Worm (Caenorhabditis elegans) whole organism, L1 larva: ENCODE data around the gene Y54E2A.7.
A peak's percentile ranks its signal among the peaks of the same experiment; 100 is the strongest.

Experiments
- C04F5.9 ChIP-seq: sonication (generic microtip); optimal IDR thresholded peaks from 2 replicates; lab custom pipeline; 2016; ENCODE audit warnings: missing genetic modification characterization, missing compliant biosample characterization
- C16A3.4 ChIP-seq: fragments of 150-350 bp; optimal IDR thresholded peaks from 2 replicates; lab custom pipeline; 2014; ENCODE audit warnings: missing biosample characterization, missing genetic modification characterization
- F16B12.6 ChIP-seq: fragments of 150-350 bp; optimal IDR thresholded peaks from 2 replicates; lab custom pipeline; 2014; ENCODE audit warnings: missing biosample characterization, missing genetic modification characterization
- Y116A8C.19 ChIP-seq: sonication (generic microtip); optimal IDR thresholded peaks from 2 replicates; lab custom pipeline; 2016; ENCODE audit warnings: missing compliant biosample characterization, missing genetic modification characterization, borderline replicate concordance
- aha-1 ChIP-seq: fragments of 150-350 bp; optimal IDR thresholded peaks from 2 replicates; lab custom pipeline; 2014; ENCODE audit warnings: missing biosample characterization, missing genetic modification characterization
- blmp-1 ChIP-seq: fragments of 150-350 bp; optimal IDR thresholded peaks from 2 replicates; lab custom pipeline; 2014; ENCODE audit warnings: missing biosample characterization, missing genetic modification characterization
- ceh-63 ChIP-seq: fragments of 200-800 bp; sonication (Bioruptor generic); optimal IDR thresholded peaks from 2 replicates; lab custom pipeline; 2018; ENCODE audit warnings: mild to moderate bottlenecking, missing genetic modification characterization, missing compliant biosample characterization
- ceh-8 ChIP-seq: fragments of 200-800 bp; sonication (Bioruptor generic); optimal IDR thresholded peaks from 2 replicates; lab custom pipeline; 2018; ENCODE audit warnings: mild to moderate bottlenecking, missing genetic modification characterization, moderate library complexity, missing compliant biosample characterization
- ceh-82 ChIP-seq, 3 experiments: fragments of 150-350 bp in 1 of 3; sonication (generic microtip) in 2 of 3; optimal IDR thresholded peaks; 2 replicates each; lab custom pipeline; 2014 to 2017; ENCODE audit warnings: missing biosample characterization in 3 of 3, missing genetic modification characterization in 3 of 3
- ceh-88 ChIP-seq: fragments of 200-800 bp; sonication (Bioruptor generic); IDR thresholded peaks from 2 replicates; pipeline ENCODE4 v1.3.6; 2022; ENCODE audit warnings: missing genetic modification characterization, missing compliant biosample characterization
- dpl-1 ChIP-seq, 3 experiments: fragments of 150-350 bp in 2 of 3; sonication (generic microtip) in 1 of 3; optimal IDR thresholded peaks; 2 replicates each; lab custom pipeline; 2014 to 2017; ENCODE audit warnings: missing biosample characterization in 3 of 3, missing genetic modification characterization in 3 of 3, missing genetic modification reagents in 3 of 3
- dsc-1 ChIP-seq: sonication (generic microtip); optimal IDR thresholded peaks from 2 replicates; lab custom pipeline; 2016; ENCODE audit warnings: mild to moderate bottlenecking, missing genetic modification characterization, missing compliant biosample characterization
- efl-1 ChIP-seq, 4 experiments: fragments of 150-350 bp; optimal IDR thresholded peaks in 3 of 4; peaks in 1 of 4; 1 replicate in 1 of 4; 2 replicates in 3 of 4; lab custom pipeline; 2014; ENCODE audit warnings: missing biosample characterization in 2 of 4, missing genetic modification characterization in 2 of 4, missing genetic modification reagents in 2 of 4
- efl-3 ChIP-seq: fragments of 200-800 bp; sonication (Bioruptor generic); optimal IDR thresholded peaks from 2 replicates; lab custom pipeline; 2018; ENCODE audit warnings: mild to moderate bottlenecking, missing genetic modification characterization, missing compliant biosample characterization
- egl-27 ChIP-seq, 2 experiments: fragments of 150-350 bp in 1 of 2; sonication (generic microtip); optimal IDR thresholded peaks; 3 replicates each; lab custom pipeline; 2017 to 2018; ENCODE audit warnings: missing biosample characterization in 2 of 2, missing genetic modification characterization in 2 of 2, missing genetic modification reagents in 2 of 2
- elt-3 ChIP-seq, 6 experiments: fragments of 150-350 bp in 1 of 6; sonication (generic microtip); optimal IDR thresholded peaks; 2 replicates each; lab custom pipeline; 2017 to 2018; ENCODE audit warnings: missing biosample characterization in 6 of 6, missing genetic modification characterization in 6 of 6, inconsistent platforms in 1 of 6
- fkh-10 ChIP-seq: sonication (generic microtip); optimal IDR thresholded peaks from 2 replicates; lab custom pipeline; 2017; ENCODE audit warnings: missing biosample characterization, missing genetic modification reagents, missing genetic modification characterization
- fkh-4 ChIP-seq: sonication (generic microtip); optimal IDR thresholded peaks from 2 replicates; lab custom pipeline; 2016; ENCODE audit warnings: missing compliant biosample characterization, missing genetic modification characterization, borderline replicate concordance
- fos-1 ChIP-seq: fragments of 150-350 bp; optimal IDR thresholded peaks from 2 replicates; lab custom pipeline; 2014; ENCODE audit warnings: missing biosample characterization, missing genetic modification characterization
- isw-1 ChIP-seq: fragments of 200-800 bp; sonication (Bioruptor generic); IDR thresholded peaks from 2 replicates; pipeline ENCODE4 v1.3.6; 2022; ENCODE audit warnings: missing genetic modification characterization, missing compliant biosample characterization
- lin-14 ChIP-seq: fragments of 200-800 bp; sonication (Bioruptor generic); optimal IDR thresholded peaks from 2 replicates; lab custom pipeline; 2018; ENCODE audit warnings: mild to moderate bottlenecking, missing genetic modification characterization, moderate library complexity, missing compliant biosample characterization
- lin-35 ChIP-seq, 2 experiments: fragments of 150-350 bp; optimal IDR thresholded peaks; 2 replicates each; lab custom pipeline; 2014; ENCODE audit warnings: missing biosample characterization in 2 of 2, missing genetic modification characterization in 2 of 2, missing genetic modification reagents in 2 of 2
- mab-9 ChIP-seq: fragments of 200-800 bp; sonication (Bioruptor generic); IDR thresholded peaks from 2 replicates; pipeline ENCODE4 v1.3.6; 2022; ENCODE audit warnings: missing genetic modification reagents, missing genetic modification characterization, missing compliant biosample characterization
- mdl-1 ChIP-seq, 2 experiments: fragments of 150-350 bp; optimal IDR thresholded peaks; 2 replicates each; lab custom pipeline; 2014 to 2017; ENCODE audit warnings: missing biosample characterization in 2 of 2, missing genetic modification characterization in 2 of 2, inconsistent platforms in 1 of 2
- nhr-11 ChIP-seq: fragments of 150-350 bp; optimal IDR thresholded peaks from 2 replicates; lab custom pipeline; 2014; ENCODE audit warnings: missing biosample characterization, missing genetic modification characterization
- nhr-12 ChIP-seq: sonication (generic microtip); optimal IDR thresholded peaks from 2 replicates; lab custom pipeline; 2017; ENCODE audit warnings: missing biosample characterization, missing genetic modification characterization
- nhr-20 ChIP-seq: sonication (generic microtip); optimal IDR thresholded peaks from 2 replicates; lab custom pipeline; 2016; ENCODE audit warnings: mild to moderate bottlenecking, missing genetic modification characterization, missing compliant biosample characterization
- nhr-28 ChIP-seq: fragments of 150-350 bp; optimal IDR thresholded peaks from 2 replicates; lab custom pipeline; 2014; ENCODE audit warnings: missing biosample characterization, missing genetic modification characterization
- nhr-47 ChIP-seq: sonication (generic microtip); optimal IDR thresholded peaks from 2 replicates; lab custom pipeline; 2016; ENCODE audit warnings: mild to moderate bottlenecking, missing genetic modification characterization, moderate library complexity, missing compliant biosample characterization
- nhr-71 ChIP-seq: sonication (generic microtip); optimal IDR thresholded peaks from 2 replicates; lab custom pipeline; 2016; ENCODE audit warnings: mild to moderate bottlenecking, missing genetic modification characterization, moderate library complexity, missing compliant biosample characterization
- nhr-84 ChIP-seq: sonication (generic microtip); optimal IDR thresholded peaks from 2 replicates; lab custom pipeline; 2017; ENCODE audit warnings: missing biosample characterization, missing genetic modification characterization
- nhr-90 ChIP-seq: sonication (generic microtip); optimal IDR thresholded peaks from 2 replicates; lab custom pipeline; 2016; ENCODE audit warnings: mild to moderate bottlenecking, missing genetic modification characterization, missing compliant biosample characterization; ENCODE audit not compliant: poor library complexity
- pag-3 ChIP-seq: sonication (generic microtip); optimal IDR thresholded peaks from 2 replicates; lab custom pipeline; 2017; ENCODE audit warnings: missing genetic modification characterization, mild to moderate bottlenecking, missing compliant biosample characterization, antibody characterized with exemption, borderline replicate concordance; ENCODE audit not compliant: insufficient read depth
- rnt-1 ChIP-seq: sonication (generic microtip); optimal IDR thresholded peaks from 2 replicates; lab custom pipeline; 2016; ENCODE audit warnings: mild to moderate bottlenecking, missing genetic modification characterization, moderate library complexity, missing compliant biosample characterization
- snpc-4 ChIP-seq: fragments of 150-350 bp; optimal IDR thresholded peaks from 2 replicates; lab custom pipeline; 2014; ENCODE audit warnings: missing biosample characterization, missing genetic modification characterization
- snu-23 ChIP-seq: sonication (generic microtip); optimal IDR thresholded peaks from 2 replicates; lab custom pipeline; 2016; ENCODE audit warnings: missing genetic modification characterization, missing compliant biosample characterization
- sox-4 ChIP-seq: sonication (generic microtip); optimal IDR thresholded peaks from 2 replicates; lab custom pipeline; 2016; ENCODE audit warnings: missing genetic modification characterization, missing compliant biosample characterization
- sptf-1 ChIP-seq: fragments of 150-350 bp; optimal IDR thresholded peaks from 2 replicates; lab custom pipeline; 2014; ENCODE audit warnings: missing biosample characterization, missing genetic modification characterization
- sup-37 ChIP-seq: fragments of 200-800 bp; sonication (Bioruptor generic); optimal IDR thresholded peaks from 2 replicates; lab custom pipeline; 2018; ENCODE audit warnings: mild to moderate bottlenecking, missing genetic modification characterization, missing compliant biosample characterization
- swsn-7 ChIP-seq: sonication (generic microtip); optimal IDR thresholded peaks from 2 replicates; lab custom pipeline; 2016; ENCODE audit warnings: missing genetic modification characterization, missing compliant biosample characterization
- tbx-2 ChIP-seq: sonication (generic microtip); optimal IDR thresholded peaks from 2 replicates; lab custom pipeline; 2016; ENCODE audit warnings: missing genetic modification characterization, missing compliant biosample characterization
- tlp-1 ChIP-seq: fragments of 150-350 bp; optimal IDR thresholded peaks from 2 replicates; lab custom pipeline; 2014; ENCODE audit warnings: missing biosample characterization, missing genetic modification characterization
- unc-130 ChIP-seq: fragments of 150-350 bp; optimal IDR thresholded peaks from 2 replicates; lab custom pipeline; 2017; ENCODE audit warnings: missing biosample characterization, missing genetic modification characterization, inconsistent platforms
- unc-30 ChIP-seq: sonication (generic microtip); optimal IDR thresholded peaks from 2 replicates; lab custom pipeline; 2017; ENCODE audit warnings: missing biosample characterization, missing genetic modification characterization
- unc-62 ChIP-seq: fragments of 150-350 bp; optimal IDR thresholded peaks from 2 replicates; lab custom pipeline; 2014; ENCODE audit warnings: missing biosample characterization, missing genetic modification reagents, missing genetic modification characterization
- unc-86 ChIP-seq: sonication (generic microtip); optimal IDR thresholded peaks from 2 replicates; lab custom pipeline; 2016; ENCODE audit warnings: missing genetic modification characterization, missing compliant biosample characterization
- unc-98 ChIP-seq: fragments of 200-800 bp; sonication (Bioruptor generic); IDR thresholded peaks from 2 replicates; pipeline ENCODE4 v1.3.6; 2022; ENCODE audit warnings: missing genetic modification characterization, missing compliant biosample characterization
- vab-15 ChIP-seq: sonication (generic microtip); optimal IDR thresholded peaks from 2 replicates; lab custom pipeline; 2017; ENCODE audit warnings: missing genotype, mild to moderate bottlenecking, missing genetic modification characterization, missing compliant biosample characterization
- xbp-1 ChIP-seq: sonication (generic microtip); optimal IDR thresholded peaks from 2 replicates; lab custom pipeline; 2016; ENCODE audit warnings: missing genetic modification characterization, missing compliant biosample characterization
- zag-1 ChIP-seq: fragments of 150-350 bp; optimal IDR thresholded peaks from 2 replicates; lab custom pipeline; 2014; ENCODE audit warnings: missing biosample characterization, missing genetic modification characterization
- ztf-4 ChIP-seq: fragments of 150-350 bp; optimal IDR thresholded peaks from 2 replicates; lab custom pipeline; 2014; ENCODE audit warnings: missing biosample characterization, missing genetic modification characterization

Y54E2A.7 gene

ce11 chrII:14822419-14822818 is 49.6 kb upstream of the Y54E2A.7 start (continued):
- TF ChIP-seq egl-27 (tag; optimal IDR thresholded peaks at IDR 0.05; lab: Kevin White, UChicago) = no peak
- TF ChIP-seq xbp-1 (tag; lab: Kevin White, UChicago) = peak; percentile 58
- no peak for TF ChIP-seq tlp-1 (tag; lab: Kevin White, UChicago)
- no peak for TF ChIP-seq unc-30 (tag; lab: Kevin White, UChicago)
- TF ChIP-seq ceh-8 (GFP tag; lab: Kevin White, UChicago) = no peak
- peak in 2 of 6 experiments; percentile 34 to 81 for TF ChIP-seq elt-3 (tag; optimal IDR thresholded peaks at IDR 0.05; lab: Kevin White, UChicago)
- TF ChIP-seq nhr-28 = peak; percentile 35
- no peak for TF ChIP-seq sptf-1
- peak; percentile 78 for TF ChIP-seq tbx-2 (tag; lab: Kevin White, UChicago)
- TF ChIP-seq fkh-10 (GFP tag; lab: Kevin White, UChicago) = no peak
- TF ChIP-seq dsc-1 (tag; lab: Kevin White, UChicago) = no peak
- TF ChIP-seq ceh-88 (GFP tag; lab: Robert Waterston, UW) = 0 out of 2 replicates have a peak, but pooled peaks have one; percentile 10
- peak; percentile 67 for TF ChIP-seq nhr-47 (tag; lab: Kevin White, UChicago)
- TF ChIP-seq rnt-1 (tag; lab: Kevin White, UChicago) = peak; percentile 54
- peak; percentile 69 for TF ChIP-seq swsn-7 (tag; lab: Kevin White, UChicago)
- TF ChIP-seq mab-9 (GFP tag; lab: Robert Waterston, UW) = no peak
- peak; percentile 93 for TF ChIP-seq nhr-90 (tag; lab: Kevin White, UChicago)
- TF ChIP-seq sox-4 = no peak
- TF ChIP-seq unc-130 = no peak
- peak; percentile 23 for TF ChIP-seq fkh-4 (tag; lab: Kevin White, UChicago)
- peak; percentile 62 for TF ChIP-seq C16A3.4 (tag; lab: Kevin White, UChicago)
- peak; percentile 43 to 64 (median 46) for TF ChIP-seq dpl-1 (GFP tag; optimal IDR thresholded peaks at IDR 0.05; lab: Kevin White, UChicago)
- peak; percentile 3 to 40 (median 6) for TF ChIP-seq ceh-82 (tag; optimal IDR thresholded peaks at IDR 0.05; lab: Kevin White, UChicago)
- peak; percentile 35 for TF ChIP-seq sup-37 (GFP tag; lab: Kevin White, UChicago)
- no peak for TF ChIP-seq isw-1 (GFP tag; lab: Robert Waterston, UW)
- peak; percentile 91 for TF ChIP-seq lin-14
- TF ChIP-seq efl-1 (optimal IDR thresholded peaks at IDR 0.05; lab: Kevin White, UChicago) = peak; percentile 78 to 84
- TF ChIP-seq efl-1 (GFP tag; optimal IDR thresholded peaks at IDR 0.05 in 1 of 2; lab: Kevin White, UChicago) = peak; percentile 55 to 96
- no peak for TF ChIP-seq Y116A8C.19 (tag; lab: Kevin White, UChicago)
- no peak for TF ChIP-seq pag-3 (tag; lab: Kevin White, UChicago)
- TF ChIP-seq vab-15 (tag; lab: Kevin White, UChicago) = peak; percentile 38
- TF ChIP-seq F16B12.6 (tag; lab: Kevin White, UChicago) = no peak
- TF ChIP-seq snpc-4 (tag; lab: Kevin White, UChicago) = peak; percentile 41
- TF ChIP-seq aha-1 (tag; lab: Kevin White, UChicago) = no peak
- TF ChIP-seq efl-3 = no peak
- no peak for TF ChIP-seq unc-62 (GFP tag; lab: Kevin White, UChicago)
- TF ChIP-seq nhr-12 (tag; lab: Kevin White, UChicago) = no peak
- no peak for TF ChIP-seq zag-1 (tag; lab: Kevin White, UChicago)
- peak; percentile 87 for TF ChIP-seq snu-23 (GFP tag; lab: Kevin White, UChicago)
- peak; percentile 1 for TF ChIP-seq nhr-11 (tag; lab: Kevin White, UChicago)

ce11 chrII:14820460-14820859 is 47.7 kb upstream of the Y54E2A.7 start:
- TF ChIP-seq ceh-63 (GFP tag; lab: Kevin White, UChicago) (no peak), dpl-1 (GFP tag; optimal IDR thresholded peaks at IDR 0.05; lab: Kevin White, UChicago) (peak in 1 of 3 experiments; percentile 13), tbx-2 (tag; lab: Kevin White, UChicago) (no peak), blmp-1 (no peak), nhr-84 (no peak), nhr-71 (tag; lab: Kevin White, UChicago) (peak; percentile 52), ceh-8 (GFP tag; lab: Kevin White, UChicago) (peak; percentile 23), unc-98 (GFP tag; lab: Robert Waterston, UW) (no peak), efl-1 (optimal IDR thresholded peaks at IDR 0.05; lab: Kevin White, UChicago) (no peak), efl-1 (GFP tag; optimal IDR thresholded peaks at IDR 0.05 in 1 of 2; lab: Kevin White, UChicago) (peak in 1 of 2 experiments; percentile 50), C04F5.9 (no peak), ztf-4 (no peak), sup-37 (GFP tag; lab: Kevin White, UChicago) (no peak), fos-1 (peak; percentile 5), mdl-1 (tag; optimal IDR thresholded peaks at IDR 0.05; lab: Kevin White, UChicago) (no peak), nhr-20 (no peak), dsc-1 (tag; lab: Kevin White, UChicago) (peak; percentile 63), lin-14 (peak; percentile 23), nhr-47 (tag; lab: Kevin White, UChicago) (peak; percentile 33), unc-86 (tag; lab: Kevin White, UChicago) (no peak), lin-35 (GFP tag; optimal IDR thresholded peaks at IDR 0.05; lab: Kevin White, UChicago) (no peak)
